Worm (Caenorhabditis elegans) whole organism, L3 larva: Measurements from ENCODE around the gene B0294.1.

ENCODE experiments used
- R02D3.7 ChIP-seq: fragments of 150-350 bp; optimal IDR thresholded peaks from 2 replicates; lab custom pipeline; 2014; ENCODE audit warnings: missing biosample characterization, missing genetic modification characterization
- ZK546.5 ChIP-seq: sonication (generic microtip); optimal IDR thresholded peaks from 2 replicates; lab custom pipeline; 2017; ENCODE audit warnings: missing biosample characterization, missing genetic modification characterization
- aly-2 ChIP-seq: fragments of 150-350 bp; optimal IDR thresholded peaks from 2 replicates; lab custom pipeline; 2014; ENCODE audit warnings: missing biosample characterization, missing genetic modification characterization
- ama-1 ChIP-seq: fragments of 150-350 bp; optimal IDR thresholded peaks from 2 replicates; lab custom pipeline; 2018
- ceh-16 ChIP-seq: sonication (generic microtip); optimal IDR thresholded peaks from 2 replicates; lab custom pipeline; 2017; ENCODE audit warnings: missing biosample characterization, missing genetic modification characterization
- ceh-28 ChIP-seq: fragments of 150-350 bp; optimal IDR thresholded peaks from 2 replicates; lab custom pipeline; 2014; ENCODE audit warnings: missing biosample characterization, missing genetic modification reagents, missing genetic modification characterization
- ceh-82 ChIP-seq: fragments of 150-350 bp; optimal IDR thresholded peaks from 2 replicates; lab custom pipeline; 2014; ENCODE audit warnings: missing biosample characterization, missing genetic modification characterization
- ceh-9 ChIP-seq: sonication (generic microtip); optimal IDR thresholded peaks from 2 replicates; lab custom pipeline; 2018; ENCODE audit warnings: missing biosample characterization, missing genetic modification characterization
- daf-12 ChIP-seq: fragments of 150-350 bp; optimal IDR thresholded peaks from 2 replicates; lab custom pipeline; 2014; ENCODE audit warnings: missing biosample characterization, missing genetic modification reagents, missing genetic modification characterization
- egl-27 ChIP-seq: sonication (generic microtip); optimal IDR thresholded peaks from 4 replicates; lab custom pipeline; 2017; ENCODE audit warnings: missing biosample characterization, missing genetic modification reagents, missing genetic modification characterization
- egl-5 ChIP-seq: fragments of 150-350 bp; optimal IDR thresholded peaks from 2 replicates; lab custom pipeline; 2017; ENCODE audit warnings: missing biosample characterization, missing genetic modification reagents, missing genetic modification characterization, inconsistent platforms
- elt-1 ChIP-seq: fragments of 150-350 bp; optimal IDR thresholded peaks from 2 replicates; lab custom pipeline; 2014; ENCODE audit warnings: missing biosample characterization, missing genetic modification characterization
- elt-2 ChIP-seq: sonication (generic microtip); optimal IDR thresholded peaks from 2 replicates; lab custom pipeline; 2016; ENCODE audit warnings: missing genetic modification reagents, mild to moderate bottlenecking, missing genetic modification characterization, missing compliant biosample characterization
- elt-3 ChIP-seq, 3 experiments: fragments of 150-350 bp in 1 of 3; sonication (generic microtip) in 2 of 3; optimal IDR thresholded peaks; 2 replicates in 2 of 3; 4 replicates in 1 of 3; lab custom pipeline; 2014 to 2017; ENCODE audit warnings: missing biosample characterization in 3 of 3, missing genetic modification characterization in 3 of 3
- eor-1 ChIP-seq, 2 experiments: fragments of 150-350 bp; optimal IDR thresholded peaks; 2 replicates each; lab custom pipeline; 2014 to 2018; ENCODE audit warnings: missing biosample characterization in 2 of 2, missing genetic modification characterization in 2 of 2
- fkh-10 ChIP-seq: sonication (generic microtip); optimal IDR thresholded peaks from 2 replicates; lab custom pipeline; 2017; ENCODE audit warnings: missing biosample characterization, missing genetic modification reagents, missing genetic modification characterization
- fkh-2 ChIP-seq: fragments of 150-350 bp; optimal IDR thresholded peaks from 2 replicates; lab custom pipeline; 2014; ENCODE audit warnings: missing biosample characterization, missing genetic modification reagents, missing genetic modification characterization
- fos-1 ChIP-seq: fragments of 150-350 bp; optimal IDR thresholded peaks from 2 replicates; lab custom pipeline; 2014; ENCODE audit warnings: missing biosample characterization, missing genetic modification characterization
- hmg-11 ChIP-seq: sonication (generic microtip); optimal IDR thresholded peaks from 2 replicates; lab custom pipeline; 2016; ENCODE audit warnings: missing genetic modification characterization, missing compliant biosample characterization
- jun-1 ChIP-seq: fragments of 150-350 bp; optimal IDR thresholded peaks from 2 replicates; lab custom pipeline; 2014; ENCODE audit warnings: missing biosample characterization, missing genetic modification reagents, missing genetic modification characterization
- lin-15B ChIP-seq: fragments of 150-350 bp; optimal IDR thresholded peaks from 2 replicates; lab custom pipeline; 2014; ENCODE audit warnings: missing biosample characterization, missing genetic modification characterization
- lin-39 ChIP-seq: fragments of 150-350 bp; optimal IDR thresholded peaks from 2 replicates; lab custom pipeline; 2018; ENCODE audit warnings: missing biosample characterization, missing genetic modification reagents, missing genetic modification characterization
- lsy-12 ChIP-seq: sonication (generic microtip); optimal IDR thresholded peaks from 2 replicates; lab custom pipeline; 2016; ENCODE audit warnings: mild to moderate bottlenecking, missing genetic modification characterization, missing compliant biosample characterization
- mdl-1 ChIP-seq: fragments of 150-350 bp; optimal IDR thresholded peaks from 2 replicates; lab custom pipeline; 2014; ENCODE audit warnings: missing biosample characterization, missing genetic modification characterization
- mml-1 ChIP-seq: fragments of 150-350 bp; sonication (generic microtip); optimal IDR thresholded peaks from 3 replicates; lab custom pipeline; 2014; ENCODE audit warnings: missing biosample characterization, missing genetic modification characterization
- nfya-1 ChIP-seq: sonication (generic microtip); optimal IDR thresholded peaks from 2 replicates; lab custom pipeline; 2017; ENCODE audit warnings: missing genetic modification characterization, mild to moderate bottlenecking, missing compliant biosample characterization, antibody characterized with exemption, moderate library complexity; ENCODE audit not compliant: insufficient read depth
- nhr-11 ChIP-seq: fragments of 150-350 bp; optimal IDR thresholded peaks from 2 replicates; lab custom pipeline; 2014; ENCODE audit warnings: missing biosample characterization, missing genetic modification characterization
- nhr-12 ChIP-seq: fragments of 150-350 bp; optimal IDR thresholded peaks from 2 replicates; lab custom pipeline; 2014; ENCODE audit warnings: missing biosample characterization, missing genetic modification characterization
- nhr-23 ChIP-seq: fragments of 150-350 bp; optimal IDR thresholded peaks from 2 replicates; lab custom pipeline; 2014; ENCODE audit warnings: missing biosample characterization, missing genetic modification reagents, missing genetic modification characterization
- nhr-237 ChIP-seq: fragments of 150-350 bp; optimal IDR thresholded peaks from 2 replicates; lab custom pipeline; 2014; ENCODE audit warnings: missing biosample characterization, missing genetic modification characterization
- nhr-25 ChIP-seq: sonication (generic microtip); optimal IDR thresholded peaks from 2 replicates; lab custom pipeline; 2017; ENCODE audit warnings: missing biosample characterization, missing genetic modification characterization
- nhr-28 ChIP-seq: fragments of 150-350 bp; optimal IDR thresholded peaks from 2 replicates; lab custom pipeline; 2014; ENCODE audit warnings: missing biosample characterization, missing genetic modification characterization
- nhr-43 ChIP-seq: sonication (generic microtip); optimal IDR thresholded peaks from 2 replicates; lab custom pipeline; 2016; ENCODE audit warnings: mild to moderate bottlenecking, missing genetic modification characterization, missing compliant biosample characterization; ENCODE audit not compliant: poor library complexity, severe bottlenecking
- nhr-67 ChIP-seq: fragments of 150-350 bp; optimal IDR thresholded peaks from 2 replicates; lab custom pipeline; 2014; ENCODE audit warnings: missing biosample characterization, missing genetic modification characterization
- nhr-76 ChIP-seq: fragments of 150-350 bp; sonication (generic microtip); optimal IDR thresholded peaks from 5 replicates; lab custom pipeline; 2014; ENCODE audit warnings: missing biosample characterization, missing genetic modification characterization
- nhr-77 ChIP-seq: fragments of 150-350 bp; optimal IDR thresholded peaks from 2 replicates; lab custom pipeline; 2014; ENCODE audit warnings: missing biosample characterization, missing genetic modification characterization
- pha-4 ChIP-seq: fragments of 150-350 bp; optimal IDR thresholded peaks from 2 replicates; lab custom pipeline; 2014; ENCODE audit warnings: missing biosample characterization, missing genetic modification reagents, missing genetic modification characterization
- pqm-1 ChIP-seq: fragments of 150-350 bp; optimal IDR thresholded peaks from 2 replicates; lab custom pipeline; 2017; ENCODE audit warnings: missing biosample characterization, missing genetic modification characterization, inconsistent platforms
- sea-2 ChIP-seq: fragments of 150-350 bp; sonication (generic microtip); optimal IDR thresholded peaks from 4 replicates; lab custom pipeline; 2014; ENCODE audit warnings: missing biosample characterization, missing genetic modification reagents, missing genetic modification characterization
- skn-1 ChIP-seq: fragments of 150-350 bp; optimal IDR thresholded peaks from 2 replicates; lab custom pipeline; 2014; ENCODE audit warnings: missing biosample characterization, missing genetic modification characterization
- snpc-4 ChIP-seq: fragments of 150-350 bp; optimal IDR thresholded peaks from 2 replicates; lab custom pipeline; 2014; ENCODE audit warnings: missing biosample characterization, missing genetic modification characterization
- tbx-2 ChIP-seq: sonication (generic microtip); optimal IDR thresholded peaks from 2 replicates; lab custom pipeline; 2016; ENCODE audit warnings: mild to moderate bottlenecking, missing genetic modification characterization, missing compliant biosample characterization
- unc-39 ChIP-seq: sonication (generic microtip); optimal IDR thresholded peaks from 4 replicates; lab custom pipeline; 2017; ENCODE audit warnings: missing biosample characterization, missing genetic modification characterization
- unc-62 ChIP-seq: fragments of 150-350 bp; sonication (generic microtip); optimal IDR thresholded peaks from 4 replicates; lab custom pipeline; 2014; ENCODE audit warnings: missing biosample characterization, missing genetic modification reagents, missing genetic modification characterization
- zag-1 ChIP-seq: fragments of 150-350 bp; optimal IDR thresholded peaks from 2 replicates; lab custom pipeline; 2014; ENCODE audit warnings: missing biosample characterization, missing genetic modification characterization
- ztf-11 ChIP-seq: fragments of 150-350 bp; optimal IDR thresholded peaks from 2 replicates; lab custom pipeline; 2014; ENCODE audit warnings: missing biosample characterization, missing genetic modification characterization
- ztf-4 ChIP-seq: fragments of 150-350 bp; optimal IDR thresholded peaks from 2 replicates; lab custom pipeline; 2014; ENCODE audit warnings: missing biosample characterization, missing genetic modification characterization

B0294.1 gene

DNA sequence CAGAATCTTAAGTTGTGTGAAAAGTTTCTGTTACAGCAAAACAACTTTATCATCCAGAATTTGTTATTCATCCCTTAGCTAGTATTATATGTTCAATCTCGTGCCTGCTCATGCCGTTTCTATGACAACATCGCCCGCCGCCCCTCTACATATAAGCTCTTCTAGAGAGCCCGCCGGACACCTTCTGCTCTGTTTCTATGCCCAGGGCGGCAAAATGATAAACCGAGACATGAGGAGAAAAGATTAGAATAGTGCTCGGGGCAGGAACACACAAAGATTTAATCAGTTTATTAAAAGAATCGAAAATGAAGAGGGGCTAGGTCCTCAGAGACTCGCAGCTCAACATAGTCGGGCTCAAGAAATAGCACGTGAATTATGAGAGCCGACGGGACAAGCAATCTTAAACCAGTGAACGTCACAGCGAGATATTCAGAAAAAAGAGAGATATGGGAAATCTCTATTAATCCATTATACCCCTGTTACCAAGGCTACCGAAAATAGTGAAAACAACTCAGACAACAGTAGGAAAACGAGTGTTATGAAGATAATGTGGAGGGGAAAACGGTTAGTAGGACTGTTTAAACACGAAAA is 8.6 kb downstream of the B0294.1 start:
- peak; percentile 64 for TF ChIP-seq snpc-4 (tag; lab: Kevin White, UChicago)
- peak; percentile 13 for TF ChIP-seq elt-2 (tag; lab: Kevin White, UChicago)
- no peak for TF ChIP-seq nhr-67 (tag; lab: Kevin White, UChicago)
- peak; percentile 32 for TF ChIP-seq nhr-11
- peak; percentile 27 for TF ChIP-seq pha-4 (tag; lab: Kevin White, UChicago)
- TF ChIP-seq tbx-2: peak; percentile 85
- peak; percentile 16 for TF ChIP-seq lin-39
- no peak for TF ChIP-seq fos-1 (tag; lab: Kevin White, UChicago)
- TF ChIP-seq ceh-28 (tag; lab: Kevin White, UChicago): peak; percentile 63
- TF ChIP-seq jun-1 (tag; lab: Kevin White, UChicago): peak; percentile 67
- peak; percentile 80 for TF ChIP-seq skn-1 (tag; lab: Kevin White, UChicago)
- peak; percentile 5 for TF ChIP-seq egl-5 (tag; lab: Kevin White, UChicago)
- peak; percentile 25 for TF ChIP-seq R02D3.7
- TF ChIP-seq lsy-12 (tag; lab: Kevin White, UChicago): peak; percentile 9
- no peak for TF ChIP-seq fkh-10 (GFP tag; lab: Kevin White, UChicago)
- TF ChIP-seq mml-1 (tag; lab: Kevin White, UChicago): no peak
- TF ChIP-seq nfya-1 (tag; lab: Kevin White, UChicago): peak; percentile 38

DNA sequence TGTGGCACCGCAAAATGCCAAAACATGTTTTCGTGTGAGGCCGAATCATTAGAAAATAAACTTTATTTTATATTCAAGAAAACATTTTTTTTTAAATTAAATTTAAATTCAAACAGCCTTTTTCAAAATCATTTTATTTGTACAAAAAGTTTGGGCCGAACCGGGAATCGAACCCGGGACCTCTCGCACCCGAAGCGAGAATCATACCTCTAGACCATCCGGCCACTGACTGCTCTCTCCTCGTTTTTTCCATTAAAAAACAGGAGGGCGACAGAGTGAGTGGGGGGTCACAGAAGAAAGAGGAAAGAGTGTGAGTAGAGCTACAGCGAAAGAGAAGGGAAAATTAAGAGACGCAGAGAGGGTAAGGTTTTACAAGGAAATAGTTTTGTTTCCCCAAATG is 16.5 kb downstream of the B0294.1 start:
- TF ChIP-seq fkh-10 (GFP tag; lab: Kevin White, UChicago) (no peak), R02D3.7 (no peak), mml-1 (tag; lab: Kevin White, UChicago) (no peak), ceh-28 (tag; lab: Kevin White, UChicago) (peak; percentile 48), elt-3 (tag; optimal IDR thresholded peaks at IDR 0.05; lab: Kevin White, UChicago) (no peak), egl-27 (no peak), snpc-4 (tag; lab: Kevin White, UChicago) (peak; percentile 40), fkh-2 (tag; lab: Kevin White, UChicago) (no peak), nhr-11 (no peak), nhr-43 (no peak), pqm-1 (peak; percentile 15), elt-1 (tag; lab: Kevin White, UChicago) (no peak), daf-12 (tag; lab: Kevin White, UChicago) (no peak), unc-39 (tag; lab: Kevin White, UChicago) (no peak), ztf-4 (no peak), fos-1 (tag; lab: Kevin White, UChicago) (no peak), mdl-1 (no peak), lin-39 (no peak), aly-2 (no peak), ama-1 (lab: Kevin White, UChicago) (no peak), nhr-25 (tag; lab: Kevin White, UChicago) (no peak), lsy-12 (tag; lab: Kevin White, UChicago) (peak; percentile 72), nhr-237 (no peak), zag-1 (tag; lab: Kevin White, UChicago) (no peak), egl-5 (tag; lab: Kevin White, UChicago) (no peak), sea-2 (GFP tag; lab: Kevin White, UChicago) (no peak), unc-62 (no peak), nhr-12 (tag; lab: Kevin White, UChicago) (no peak), elt-2 (tag; lab: Kevin White, UChicago) (peak; percentile 20), nhr-77 (peak; percentile 32), eor-1 (tag; optimal IDR thresholded peaks at IDR 0.05; lab: Kevin White, UChicago) (peak in 1 of 2 experiments; percentile 35), ZK546.5 (tag; lab: Kevin White, UChicago) (no peak), ceh-9 (tag; lab: Kevin White, UChicago) (no peak), nhr-28 (tag; lab: Kevin White, UChicago) (no peak), lin-15B (tag; lab: Kevin White, UChicago) (no peak), ztf-11 (no peak), hmg-11 (tag; lab: Kevin White, UChicago) (peak; percentile 97), tbx-2 (peak; percentile 65), nfya-1 (tag; lab: Kevin White, UChicago) (peak; percentile 47), jun-1 (tag; lab: Kevin White, UChicago) (peak; percentile 14), pha-4 (tag; lab: Kevin White, UChicago) (peak; percentile 72), skn-1 (tag; lab: Kevin White, UChicago) (peak; percentile 29), ceh-16 (tag; lab: Kevin White, UChicago) (no peak), ceh-82 (tag; lab: Kevin White, UChicago) (peak; percentile 24), nhr-67 (tag; lab: Kevin White, UChicago) (no peak), nhr-23 (tag; lab: Kevin White, UChicago) (no peak), nhr-76 (tag; lab: Kevin White, UChicago) (no peak)
